Fruit fly (Drosophila melanogaster) whole organism, larva: Measurements from ENCODE around the gene Ctl2.

ENCODE experiments used
- noc ChIP-seq: fragments of 200-800 bp; sonication (Bioruptor generic); optimal IDR thresholded peaks from 3 replicates; lab custom pipeline; 2019; ENCODE audit warnings: missing biosample characterization, mild to moderate bottlenecking, missing genetic modification characterization, moderate library complexity

Ctl2 gene

DNA sequence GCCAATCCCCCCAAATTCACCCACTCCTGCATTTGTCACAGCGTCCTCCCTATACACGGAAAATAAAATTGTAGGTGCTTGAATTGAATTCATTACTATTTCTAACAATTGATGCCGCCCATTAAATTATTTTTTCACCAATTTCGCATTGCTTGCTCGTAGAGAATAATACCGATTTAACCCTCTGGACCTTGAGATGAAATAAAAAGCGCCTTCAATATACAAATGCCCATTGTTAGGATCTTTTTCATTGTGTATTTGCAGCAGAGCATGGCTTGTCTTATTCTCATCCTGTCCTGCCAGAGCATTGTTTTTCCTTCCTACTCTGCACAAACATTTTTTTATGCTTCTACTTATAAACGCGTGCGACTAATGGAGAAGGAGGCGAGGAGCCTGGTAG lies 31.6 kb upstream of the Ctl2 start:
- TF ChIP-seq noc (tag; lab: Kevin White, UChicago) = no peak

- TF ChIP-seq noc (tag; lab: Kevin White, UChicago) = no peak
Observed at dm6 chr3R:29094152-29094551, 29.0 kb upstream of the Ctl2 start.

DNA sequence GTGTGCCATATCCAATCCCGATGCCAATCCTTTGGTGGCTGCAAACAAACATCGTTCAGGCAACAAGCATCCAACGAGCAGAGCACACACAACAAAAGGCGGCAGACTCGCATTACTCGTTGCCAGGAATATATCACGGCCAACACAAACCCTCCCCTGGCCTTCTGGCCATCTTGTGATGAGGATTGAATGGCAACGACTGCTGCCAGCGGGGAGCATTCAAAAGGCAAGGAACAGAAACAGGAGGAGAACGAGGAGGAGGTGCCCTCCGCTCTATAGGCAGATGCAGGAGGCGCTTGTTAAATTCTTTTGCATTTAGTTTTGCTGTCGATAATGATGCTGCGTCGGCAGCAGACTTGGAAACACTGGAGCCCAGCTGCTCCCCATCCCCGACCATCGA lies 27.6 kb upstream of the Ctl2 start:
- TF ChIP-seq noc (tag; lab: Kevin White, UChicago) = no peak

DNA sequence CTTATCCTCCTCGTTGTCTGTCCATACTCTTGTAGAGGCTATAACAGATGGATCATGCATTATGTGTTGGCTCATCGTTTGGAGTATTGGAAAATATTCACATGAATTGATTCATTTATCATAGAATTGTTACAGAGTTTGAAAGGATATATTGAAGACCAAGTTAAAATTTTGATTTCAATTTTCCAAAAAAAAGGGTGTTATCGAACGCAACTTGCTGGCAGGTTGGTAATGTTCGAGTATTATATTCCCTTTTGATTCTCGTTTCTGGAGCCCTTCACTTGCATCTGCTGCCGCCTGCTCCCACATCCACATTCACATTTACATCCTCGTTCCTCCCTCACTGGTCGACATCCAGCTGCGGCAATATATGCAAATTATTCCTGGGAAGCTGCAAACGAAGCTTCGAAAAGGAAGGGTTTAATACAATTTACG lies 27.1 kb upstream of the Ctl2 start:
- TF ChIP-seq noc (tag; lab: Kevin White, UChicago) = no peak

DNA sequence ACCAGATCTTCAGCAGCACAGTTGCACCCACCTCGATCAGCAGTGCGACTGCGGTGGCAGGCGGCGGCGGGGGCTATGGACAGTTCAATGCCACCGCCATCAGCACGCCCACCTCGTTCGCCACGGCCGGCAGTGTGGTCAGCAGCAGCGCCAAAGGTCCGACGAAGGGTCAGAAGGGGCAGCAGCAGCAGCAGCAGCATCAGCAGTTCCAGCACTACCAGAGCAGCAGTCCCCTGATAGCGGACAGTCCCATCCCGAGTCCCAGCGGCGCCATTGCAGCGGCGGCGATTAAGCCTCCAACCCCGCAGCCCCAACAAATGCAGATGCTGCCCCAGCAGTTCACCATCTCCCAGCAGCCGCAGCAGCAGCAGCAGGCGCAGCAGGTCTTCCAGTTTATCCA lies 25.1 kb upstream of the Ctl2 start:
- no peak for TF ChIP-seq noc (tag; lab: Kevin White, UChicago)

DNA sequence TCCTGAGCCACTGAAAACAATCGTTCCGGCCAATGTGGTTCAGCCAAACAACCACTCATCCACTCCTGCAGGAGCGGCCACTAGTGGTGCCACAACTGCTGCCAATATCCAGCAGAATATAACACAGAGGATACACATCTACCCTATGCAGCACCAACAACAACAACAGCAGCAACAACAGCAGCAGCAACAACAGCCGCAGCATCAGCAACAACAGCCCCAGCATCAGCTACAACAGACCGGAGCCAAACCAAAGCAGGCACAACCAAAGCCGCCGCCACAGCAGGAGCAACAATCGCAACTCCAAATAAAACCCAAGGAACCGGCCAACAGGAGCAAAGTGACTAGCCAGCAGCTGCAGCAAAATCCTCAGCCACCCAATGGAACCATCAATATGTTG lies 19.9 kb upstream of the Ctl2 start:
- TF ChIP-seq noc (tag; lab: Kevin White, UChicago) = no peak

- peak; percentile 82 for TF ChIP-seq noc (tag; lab: Kevin White, UChicago)
Observed at dm6 chr3R:29111795-29112194, 11.4 kb upstream of the Ctl2 start.

DNA sequence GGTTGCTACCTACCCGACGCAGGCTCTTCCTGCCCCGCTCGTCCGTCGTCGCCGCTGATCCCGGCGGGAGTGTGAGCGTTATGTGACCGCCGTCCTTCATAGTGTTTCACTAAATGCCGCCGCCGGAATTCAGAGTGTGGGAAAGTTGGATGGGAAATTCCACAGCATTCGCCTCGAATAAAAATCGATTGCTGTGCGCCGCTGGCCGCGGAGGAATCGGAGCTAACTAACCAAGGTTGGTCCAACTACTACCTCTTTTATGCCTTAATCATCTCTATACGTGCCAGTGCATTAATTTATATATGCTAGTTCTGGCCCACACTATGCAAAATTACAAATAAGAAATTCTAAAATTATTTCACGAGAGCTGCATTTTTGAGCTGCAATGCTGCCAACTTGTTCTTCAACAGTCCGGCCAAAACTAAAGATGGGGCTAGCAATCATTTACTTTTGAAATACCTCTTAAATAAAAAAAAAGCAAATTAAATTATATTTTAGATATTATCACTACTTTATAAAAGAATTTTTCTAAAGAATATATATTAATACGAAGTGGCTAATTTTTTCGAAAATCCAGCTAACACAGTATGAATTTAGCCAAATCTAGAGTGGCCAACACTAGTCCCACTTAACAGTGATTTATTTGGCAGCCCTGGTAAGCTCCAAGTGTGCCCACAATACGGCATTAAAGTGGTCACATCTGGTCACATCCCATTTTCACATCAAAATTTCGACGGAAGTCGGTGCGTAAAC lies 10.6 kb upstream of the Ctl2 start, which contains the start of the genes alpha-Man-Ib and Pdhb:
TSS of gene alpha-Man-Ib (minus strand) at position 425 of the 753 bp plus-strand sequence.
TSS of gene Pdhb (plus strand) at position 674 of the 753 bp plus-strand sequence.
- peak; percentile 60 for TF ChIP-seq noc (tag; lab: Kevin White, UChicago)

dm6 chr3R:29113392-29113791 lies 9.8 kb upstream of the Ctl2 start:
- no peak for TF ChIP-seq noc (tag; lab: Kevin White, UChicago)

dm6 chr3R:29116167-29116725 lies 6.9 kb upstream of the Ctl2 start, which contains the start of gene Atg14:
Atg14 (plus strand) TSS chr3R:29116391.
- peak; percentile 2 for TF ChIP-seq noc (tag; lab: Kevin White, UChicago)

- TF ChIP-seq noc (tag; lab: Kevin White, UChicago) = peak; percentile 57
Observed at dm6 chr3R:29124128-29124527, 958 bp downstream of the Ctl2 start.

DNA sequence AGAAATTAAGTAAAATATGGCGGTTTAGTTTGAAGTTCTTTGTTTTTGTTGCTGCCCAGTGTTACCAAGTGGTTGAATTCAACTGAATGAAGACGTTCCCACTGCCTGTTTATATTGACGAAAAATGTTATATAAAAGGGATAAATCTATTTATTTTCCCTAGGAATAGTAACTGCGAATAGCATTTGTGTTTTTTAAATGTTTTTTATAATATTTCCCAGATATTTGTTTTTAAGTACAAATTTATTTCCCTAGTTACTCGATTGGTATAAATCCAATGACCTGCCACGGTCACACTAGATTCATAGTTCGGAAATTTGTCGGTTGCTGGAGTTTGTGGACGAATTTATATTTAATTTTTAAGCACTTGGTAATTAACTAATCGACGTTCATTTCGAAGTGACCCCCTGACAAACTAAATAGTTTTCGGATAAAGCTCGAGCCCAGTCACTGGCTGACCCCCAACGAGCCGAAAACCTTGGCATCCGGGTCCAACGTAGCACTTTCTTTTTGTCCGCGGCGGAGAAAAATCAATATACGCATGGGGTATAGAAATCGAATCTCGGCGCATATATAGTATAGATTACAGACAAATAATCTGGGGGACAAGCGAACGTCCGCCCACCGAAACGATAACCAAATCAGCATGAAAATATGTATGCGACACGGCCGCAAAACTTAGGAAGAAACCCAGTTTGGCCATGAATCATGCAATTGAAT lies 7.9 kb downstream of the Ctl2 start, which contains the start of the genes dgt6 and Vha100-1:
TSS of gene dgt6 (minus strand) at position 71 of the 720 bp plus-strand sequence.
TSS of gene Vha100-1 (plus strand) at position 292 of the 720 bp plus-strand sequence.
- peak; percentile 16 for TF ChIP-seq noc (tag; lab: Kevin White, UChicago)

- no peak for TF ChIP-seq noc (tag; lab: Kevin White, UChicago)
Observed at dm6 chr3R:29138407-29138806, 15.2 kb downstream of the Ctl2 start, which contains the start of the genes Alg13 and superdeath. Alg13 (minus strand) TSS chr3R:29138573. superdeath (plus strand) TSS chr3R:29138662.

dm6 chr3R:29138961-29139527 lies 15.9 kb downstream of the Ctl2 start:
- no peak for TF ChIP-seq noc (tag; lab: Kevin White, UChicago)
